Worm (Caenorhabditis elegans) whole organism, young adult: ENCODE data around the gene F38A1.9.

Experiments used
- D2030.7 ChIP-seq: fragments of 200-800 bp; sonication (Bioruptor generic); IDR thresholded peaks from 2 replicates; pipeline ENCODE4 v1.3.6; 2022; ENCODE audit warnings: missing genetic modification reagents, missing genetic modification characterization, missing compliant biosample characterization
- Y53F4B.3 ChIP-seq: fragments of 200-800 bp; sonication (Bioruptor generic); IDR thresholded peaks from 2 replicates; pipeline ENCODE4 v1.3.6; 2022; ENCODE audit warnings: missing genetic modification reagents, missing genetic modification characterization, missing compliant biosample characterization
- Y53G8AR.9 ChIP-seq: fragments of 200-800 bp; sonication (Bioruptor generic); conservative IDR thresholded peaks from 2 replicates; pipeline ENCODE4 v1.3.6; 2022; ENCODE audit warnings: missing genetic modification reagents, missing genetic modification characterization, missing compliant biosample characterization
- Y56A3A.18 ChIP-seq: fragments of 200-800 bp; sonication (Bioruptor generic); IDR thresholded peaks from 2 replicates; pipeline ENCODE4 v1.3.6; 2022; ENCODE audit warnings: missing genetic modification reagents, missing genetic modification characterization, missing compliant biosample characterization
- ZK185.1 ChIP-seq: sonication (generic microtip); optimal IDR thresholded peaks from 2 replicates; lab custom pipeline; 2016; ENCODE audit warnings: mild to moderate bottlenecking, missing genetic modification characterization, missing compliant biosample characterization; ENCODE audit not compliant: poor library complexity, severe bottlenecking
- attf-3 ChIP-seq: fragments of 200-800 bp; sonication (Bioruptor generic); conservative IDR thresholded peaks from 2 replicates; pipeline ENCODE4 v1.3.6; 2022; ENCODE audit warnings: missing genetic modification reagents, missing genetic modification characterization, missing compliant biosample characterization
- attf-6 ChIP-seq: fragments of 200-800 bp; sonication (Bioruptor generic); IDR thresholded peaks from 2 replicates; pipeline ENCODE4 v1.3.6; 2022; ENCODE audit warnings: missing genetic modification reagents, missing genetic modification characterization, missing compliant biosample characterization
- ceh-100 ChIP-seq: fragments of 200-800 bp; sonication (Bioruptor generic); IDR thresholded peaks from 2 replicates; pipeline ENCODE4 v1.3.6; 2022; ENCODE audit warnings: missing genetic modification reagents, missing genetic modification characterization, missing compliant biosample characterization
- chd-7 ChIP-seq: sonication (generic microtip); optimal IDR thresholded peaks from 2 replicates; lab custom pipeline; 2016; ENCODE audit warnings: mild to moderate bottlenecking, missing genetic modification characterization, moderate library complexity, missing compliant biosample characterization
- die-1 ChIP-seq: sonication (generic microtip); optimal IDR thresholded peaks from 2 replicates; lab custom pipeline; 2016; ENCODE audit warnings: missing genotype, mild to moderate bottlenecking, missing genetic modification characterization, missing compliant biosample characterization
- efl-1 ChIP-seq: fragments of 150-350 bp; optimal IDR thresholded peaks from 2 replicates; lab custom pipeline; 2014; ENCODE audit warnings: missing biosample characterization, missing genetic modification reagents, missing genetic modification characterization
- fkh-3 ChIP-seq: sonication (generic microtip); optimal IDR thresholded peaks from 2 replicates; lab custom pipeline; 2016; ENCODE audit warnings: mild to moderate bottlenecking, missing genetic modification characterization, missing compliant biosample characterization
- gei-17 ChIP-seq: fragments of 200-800 bp; sonication (Bioruptor generic); optimal IDR thresholded peaks from 2 replicates; lab custom pipeline; 2018; ENCODE audit warnings: mild to moderate bottlenecking, missing genetic modification characterization, missing compliant biosample characterization
- him-1 ChIP-seq: sonication (generic microtip); optimal IDR thresholded peaks from 2 replicates; lab custom pipeline; 2016; ENCODE audit warnings: missing genotype, missing genetic modification reagents, missing genetic modification characterization, missing compliant biosample characterization
- hlh-12 ChIP-seq: sonication (generic microtip); optimal IDR thresholded peaks from 2 replicates; lab custom pipeline; 2016; ENCODE audit warnings: missing genetic modification characterization, missing compliant biosample characterization
- hsf-1 ChIP-seq: fragments of 200-800 bp; sonication (Bioruptor generic); IDR thresholded peaks from 2 replicates; pipeline ENCODE4 v1.3.6; 2022; ENCODE audit warnings: missing genetic modification reagents, missing genetic modification characterization, missing compliant biosample characterization
- lag-1 ChIP-seq: fragments of 200-800 bp; sonication (Bioruptor generic); IDR thresholded peaks from 2 replicates; pipeline ENCODE4 v1.3.6; 2022; ENCODE audit warnings: missing genetic modification reagents, missing genetic modification characterization, missing compliant biosample characterization
- let-526 ChIP-seq: fragments of 200-800 bp; sonication (Bioruptor generic); IDR thresholded peaks from 2 replicates; pipeline ENCODE4 v1.3.6; 2022; ENCODE audit warnings: missing genetic modification reagents, missing genetic modification characterization, missing compliant biosample characterization
- lin-26 ChIP-seq: fragments of 200-800 bp; sonication (Bioruptor generic); IDR thresholded peaks from 2 replicates; pipeline ENCODE4 v1.3.6; 2022; ENCODE audit warnings: missing genetic modification reagents, missing genetic modification characterization, missing compliant biosample characterization
- lin-54 ChIP-seq: fragments of 200-800 bp; sonication (Bioruptor generic); optimal IDR thresholded peaks from 2 replicates; lab custom pipeline; 2018; ENCODE audit warnings: mild to moderate bottlenecking, missing genetic modification characterization, missing compliant biosample characterization
- lir-1 ChIP-seq: fragments of 200-800 bp; sonication (Bioruptor generic); conservative IDR thresholded peaks from 2 replicates; pipeline ENCODE4 v1.3.6; 2022; ENCODE audit warnings: missing genetic modification reagents, missing genetic modification characterization, missing compliant biosample characterization
- lsy-27 ChIP-seq: sonication (generic microtip); optimal IDR thresholded peaks from 2 replicates; lab custom pipeline; 2017; ENCODE audit warnings: missing genetic modification characterization, mild to moderate bottlenecking, missing compliant biosample characterization, antibody characterized with exemption, missing genotype, borderline replicate concordance; ENCODE audit not compliant: insufficient read depth
- madf-10 ChIP-seq: sonication (generic microtip); optimal IDR thresholded peaks from 2 replicates; lab custom pipeline; 2016; ENCODE audit warnings: mild to moderate bottlenecking, missing genetic modification characterization, missing compliant biosample characterization
- madf-8 ChIP-seq: fragments of 200-800 bp; sonication (Bioruptor generic); conservative IDR thresholded peaks from 2 replicates; pipeline ENCODE4 v1.3.6; 2022; ENCODE audit warnings: missing genetic modification reagents, missing genetic modification characterization, missing compliant biosample characterization
- mxl-1 ChIP-seq: sonication (generic microtip); optimal IDR thresholded peaks from 2 replicates; lab custom pipeline; 2016; ENCODE audit warnings: missing genetic modification characterization, missing compliant biosample characterization
- nfyb-1 ChIP-seq: fragments of 200-800 bp; sonication (Bioruptor generic); IDR thresholded peaks from 2 replicates; pipeline ENCODE4 v1.3.6; 2022; ENCODE audit warnings: missing genetic modification reagents, missing genetic modification characterization, missing compliant biosample characterization
- nhr-120 ChIP-seq: fragments of 200-800 bp; sonication (Bioruptor generic); IDR thresholded peaks from 2 replicates; pipeline ENCODE4 v1.3.6; 2022; ENCODE audit warnings: missing genetic modification characterization, missing compliant biosample characterization
- nhr-80 ChIP-seq: sonication (generic microtip); optimal IDR thresholded peaks from 2 replicates; lab custom pipeline; 2016; ENCODE audit warnings: missing genetic modification characterization, missing compliant biosample characterization
- pbrm-1 ChIP-seq: fragments of 200-800 bp; sonication (Bioruptor generic); IDR thresholded peaks from 2 replicates; pipeline ENCODE4 v1.3.6; 2022; ENCODE audit warnings: missing genetic modification reagents, missing genetic modification characterization, missing compliant biosample characterization
- pha-4 ChIP-seq: fragments of 150-350 bp; sonication (generic microtip); optimal IDR thresholded peaks from 2 replicates; lab custom pipeline; 2014; ENCODE audit warnings: missing biosample characterization, missing genetic modification reagents, missing genetic modification characterization
- rcor-1 ChIP-seq: fragments of 200-800 bp; sonication (Bioruptor generic); IDR thresholded peaks from 2 replicates; pipeline ENCODE4 v1.3.6; 2022; ENCODE audit warnings: missing genetic modification reagents, missing genetic modification characterization, missing compliant biosample characterization
- repo-1 ChIP-seq: sonication (generic microtip); optimal IDR thresholded peaks from 2 replicates; lab custom pipeline; 2017; ENCODE audit warnings: mild to moderate bottlenecking, missing genetic modification characterization, missing compliant biosample characterization
- rpc-1 ChIP-seq, 2 experiments: fragments of 150-350 bp in 1 of 2; sonication (generic microtip) in 1 of 2; optimal IDR thresholded peaks; 2 replicates each; lab custom pipeline; 2014 to 2018; ENCODE audit warnings: missing biosample characterization in 1 of 2, missing genetic modification characterization in 1 of 2, missing genetic modification reagents in 1 of 2, missing genotype in 1 of 2
- sdz-38 ChIP-seq: sonication (generic microtip); optimal IDR thresholded peaks from 2 replicates; lab custom pipeline; 2016; ENCODE audit warnings: missing genotype, missing genetic modification characterization, missing compliant biosample characterization
- snpc-1.1 ChIP-seq: sonication (generic microtip); optimal IDR thresholded peaks from 2 replicates; lab custom pipeline; 2017; ENCODE audit warnings: missing genetic modification characterization, mild to moderate bottlenecking, missing compliant biosample characterization, antibody characterized with exemption, moderate library complexity, missing genotype, missing genetic modification reagents; ENCODE audit not compliant: insufficient read depth
- snpc-3.4 ChIP-seq: sonication (generic microtip); optimal IDR thresholded peaks from 2 replicates; lab custom pipeline; 2017; ENCODE audit warnings: missing genetic modification characterization, mild to moderate bottlenecking, missing compliant biosample characterization, antibody characterized with exemption, moderate library complexity, missing genotype, missing genetic modification reagents
- snpc-4 ChIP-seq, 5 experiments: fragments of 150-350 bp in 1 of 5; sonication (generic microtip) in 4 of 5; optimal IDR thresholded peaks; 2 replicates each; lab custom pipeline; 2014 to 2018; ENCODE audit warnings: missing genetic modification characterization in 5 of 5, missing biosample characterization in 3 of 5, antibody characterized with exemption in 2 of 5, mild to moderate bottlenecking in 2 of 5, missing compliant biosample characterization in 2 of 5, missing genotype in 2 of 5, moderate library complexity in 2 of 5, missing genetic modification reagents in 1 of 5
- somi-1 ChIP-seq: fragments of 200-800 bp; sonication (Bioruptor generic); optimal IDR thresholded peaks from 2 replicates; lab custom pipeline; 2018; ENCODE audit warnings: mild to moderate bottlenecking, missing genetic modification characterization, missing compliant biosample characterization
- sptf-2 ChIP-seq: fragments of 200-800 bp; sonication (Bioruptor generic); optimal IDR thresholded peaks from 2 replicates; lab custom pipeline; 2018; ENCODE audit warnings: mild to moderate bottlenecking, missing genetic modification characterization, missing compliant biosample characterization
- tbp1 ChIP-seq: fragments of 200-800 bp; sonication (Bioruptor generic); optimal IDR thresholded peaks from 2 replicates; lab custom pipeline; 2018; ENCODE audit warnings: mild to moderate bottlenecking, missing genetic modification characterization, missing compliant biosample characterization
- ztf-18 ChIP-seq: sonication (generic microtip); optimal IDR thresholded peaks from 2 replicates; lab custom pipeline; 2016; ENCODE audit warnings: missing genotype, mild to moderate bottlenecking, missing genetic modification characterization, missing compliant biosample characterization
- ztf-22 ChIP-seq: fragments of 200-800 bp; sonication (Bioruptor generic); optimal IDR thresholded peaks from 2 replicates; lab custom pipeline; 2018; ENCODE audit warnings: mild to moderate bottlenecking, missing genetic modification characterization, moderate library complexity, missing compliant biosample characterization

Gene F38A1.9

ce11 chrIV:1266724-1267123, 21.6 kb upstream of the F38A1.9 start, which contains the start of gene clec-170 (continued):
- TF ChIP-seq nhr-120 = no peak

ce11 chrIV:1266138-1266537, 21.0 kb upstream of the F38A1.9 start:
- TF ChIP-seq snpc-4 (GFP tag; optimal IDR thresholded peaks at IDR 0.05; lab: Kevin White, UChicago) = no peak
- no peak for TF ChIP-seq snpc-4 (tag; optimal IDR thresholded peaks at IDR 0.05; lab: Kevin White, UChicago)
- TF ChIP-seq lsy-27 (tag; lab: Kevin White, UChicago) = no peak
- no peak for TF ChIP-seq let-526
- TF ChIP-seq nhr-80 = peak; percentile 82
- no peak for TF ChIP-seq tbp1 (GFP tag; lab: Kevin White, UChicago)

ce11 chrIV:1264928-1265327, 19.8 kb upstream of the F38A1.9 start, which contains the start of gene F38A1.13:
Gene F38A1.13 (plus strand): TSS chrIV:1265228.
- no peak for TF ChIP-seq sdz-38 (tag; lab: Kevin White, UChicago)
- no peak for TF ChIP-seq him-1
- TF ChIP-seq hsf-1 (GFP tag; lab: Robert Waterston, UW) = no peak
- TF ChIP-seq Y56A3A.18 = no peak
- TF ChIP-seq pha-4 (tag; lab: Kevin White, UChicago) = no peak
- TF ChIP-seq gei-17 (GFP tag; lab: Kevin White, UChicago) = no peak
- no peak for TF ChIP-seq lin-26 (GFP tag; lab: Robert Waterston, UW)
- no peak for TF ChIP-seq chd-7
- no peak for TF ChIP-seq tbp1 (GFP tag; lab: Kevin White, UChicago)
- no peak for TF ChIP-seq somi-1 (GFP tag; lab: Kevin White, UChicago)
- TF ChIP-seq lin-54 (GFP tag; lab: Kevin White, UChicago) = no peak
- TF ChIP-seq Y53F4B.3 (GFP tag; lab: Robert Waterston, UW) = no peak
- TF ChIP-seq pbrm-1 (GFP tag; lab: Robert Waterston, UW) = no peak
- TF ChIP-seq attf-3 (GFP tag; lab: Robert Waterston, UW) = no peak
- no peak for TF ChIP-seq madf-8 (GFP tag; lab: Robert Waterston, UW)
- TF ChIP-seq efl-1 (GFP tag; lab: Kevin White, UChicago) = no peak
- TF ChIP-seq sptf-2 (GFP tag; lab: Kevin White, UChicago) = no peak
- TF ChIP-seq ztf-22 (GFP tag; lab: Kevin White, UChicago) = no peak
- TF ChIP-seq hlh-12 (tag; lab: Kevin White, UChicago) = no peak

- TF ChIP-seq Y53G8AR.9 (GFP tag; lab: Robert Waterston, UW) = no peak
Measured at ce11 chrIV:1261930-1262329, 16.8 kb upstream of the F38A1.9 start.

ce11 chrIV:1261024-1261423, 15.9 kb upstream of the F38A1.9 start, which contains the start of gene clec-169:
Gene clec-169 (plus strand): TSS chrIV:1261324.
- TF ChIP-seq lir-1 (GFP tag; lab: Robert Waterston, UW) = no peak
- TF ChIP-seq rcor-1 (GFP tag; lab: Robert Waterston, UW) = no peak
- TF ChIP-seq nfyb-1 (GFP tag; lab: Robert Waterston, UW) = no peak
- no peak for TF ChIP-seq nhr-120
- TF ChIP-seq madf-10 (tag; lab: Kevin White, UChicago) = no peak
- TF ChIP-seq ZK185.1 (tag; lab: Kevin White, UChicago) = no peak
- no peak for TF ChIP-seq mxl-1 (tag; lab: Kevin White, UChicago)
- no peak for TF ChIP-seq lag-1 (GFP tag; lab: Robert Waterston, UW)
- TF ChIP-seq ztf-18 (tag; lab: Kevin White, UChicago) = no peak
- TF ChIP-seq repo-1 (tag; lab: Kevin White, UChicago) = no peak
- no peak for TF ChIP-seq die-1 (tag; lab: Kevin White, UChicago)
- no peak for TF ChIP-seq rpc-1 (optimal IDR thresholded peaks at IDR 0.05; lab: Kevin White, UChicago)
- no peak for TF ChIP-seq rpc-1 (tag; optimal IDR thresholded peaks at IDR 0.05; lab: Kevin White, UChicago)
- TF ChIP-seq snpc-3.4 (tag; lab: Kevin White, UChicago) = no peak
- no peak for TF ChIP-seq ceh-100
- TF ChIP-seq fkh-3 (tag; lab: Kevin White, UChicago) = no peak
- TF ChIP-seq attf-6 (GFP tag; lab: Robert Waterston, UW) = no peak
- no peak for TF ChIP-seq chd-7
- no peak for TF ChIP-seq D2030.7
- TF ChIP-seq snpc-1.1 = no peak
